Fruit fly (Drosophila melanogaster): ENCODE measurements around the gene TwdlY.

The TwdlY gene

dm6 chrX:16782175-16782916 is 47.6 kb downstream of the TwdlY start (continued):
- TF ChIP-seq abd-A (tag; optimal IDR thresholded peaks at IDR 0.05) (no peak), D (optimal IDR thresholded peaks at IDR 0.05) (no peak), D (GFP tag; optimal IDR thresholded peaks at IDR 0.05) (peak; percentile 35), HmgZ (tag; optimal IDR thresholded peaks at IDR 0.05) (no peak), Ptx1 (GFP tag; IDR thresholded peaks at IDR 0.05) (peak; percentile 68), CG7786 (GFP tag; optimal IDR thresholded peaks at IDR 0.05) (peak; percentile 30), CG12942 (GFP tag; optimal IDR thresholded peaks at IDR 0.05) (peak; percentile 13), CG15479 (GFP tag; optimal IDR thresholded peaks at IDR 0.05) (no peak), CG16863 (GFP tag; optimal IDR thresholded peaks at IDR 0.05) (peak; percentile 53), Sin3A (optimal IDR thresholded peaks at IDR 0.05) (no peak), sens-2 (GFP tag; IDR thresholded peaks at IDR 0.05) (peak; percentile 43; the same call in 1 of the 2 replicates), ato (GFP tag; IDR thresholded peaks at IDR 0.05; ENCODE audit: partially characterized antibody) (no peak), CG31388 (GFP tag; optimal IDR thresholded peaks at IDR 0.05) (no peak), ci (GFP tag; IDR thresholded peaks at IDR 0.05) (0 out of 3 replicates have a peak, but pooled peaks have one; percentile 65), CG31441 (GFP tag; IDR thresholded peaks at IDR 0.05) (0 out of 2 replicates have a peak, but pooled peaks have one; percentile 26), Oli (tag; optimal IDR thresholded peaks at IDR 0.05) (peak; percentile 53), CG4730 (GFP tag; IDR thresholded peaks at IDR 0.05) (peak; percentile 52; the same call in 1 of the 2 replicates), Elba2 (GFP tag; optimal IDR thresholded peaks at IDR 0.05) (no peak), CG15514 (GFP tag; optimal IDR thresholded peaks at IDR 0.05) (peak; percentile 44), CG32532 (GFP tag; IDR thresholded peaks at IDR 0.05) (peak; percentile 71), HLH3B (GFP tag; IDR thresholded peaks at IDR 0.05) (peak; percentile 43; the same call in 1 of the 2 replicates), hth (optimal IDR thresholded peaks at IDR 0.05) (no peak), mld (GFP tag; IDR thresholded peaks at IDR 0.05; ENCODE audit: partially characterized antibody) (no peak; the same call in 2 of the 3 replicates), pb (GFP tag; optimal IDR thresholded peaks at IDR 0.05) (no peak), row (GFP tag; IDR thresholded peaks at IDR 0.05) (peak; percentile 52), oc (tag; optimal IDR thresholded peaks at IDR 0.05) (no peak), CG1024 (GFP tag; IDR thresholded peaks at IDR 0.05) (no peak), nerfin-1 (tag; optimal IDR thresholded peaks at IDR 0.05) (no peak), TFAM (GFP tag; optimal IDR thresholded peaks at IDR 0.05) (no peak), CkIIα-i1 (GFP tag; IDR thresholded peaks at IDR 0.05) (no peak), Ada2b (GFP tag; IDR thresholded peaks at IDR 0.05) (peak; percentile 58), Jarid2 (GFP tag; optimal IDR thresholded peaks at IDR 0.05) (peak; percentile 19), Fer1 (GFP tag; optimal IDR thresholded peaks at IDR 0.05) (peak; percentile 54), CG3838 (GFP tag; optimal IDR thresholded peaks at IDR 0.05) (no peak), luna (GFP tag; optimal IDR thresholded peaks at IDR 0.05) (no peak), CG1603 (tag; optimal IDR thresholded peaks at IDR 0.05) (peak; percentile 17), Xbp1 (GFP tag; optimal IDR thresholded peaks at IDR 0.05) (peak; percentile 63), ranshi (GFP tag; IDR thresholded peaks at IDR 0.05) (0 out of 2 replicates have a peak, but pooled peaks have one; percentile 48), exex (tag; optimal IDR thresholded peaks at IDR 0.05) (no peak), Hey (tag; optimal IDR thresholded peaks at IDR 0.05) (no peak), CG30403 (GFP tag; optimal IDR thresholded peaks at IDR 0.05) (peak; percentile 62), kay (GFP tag; optimal IDR thresholded peaks at IDR 0.05) (peak; percentile 4), CG10979 (tag; optimal IDR thresholded peaks at IDR 0.05) (peak; percentile 34), BEAF-32 (GFP tag; optimal IDR thresholded peaks at IDR 0.05) (no peak), CG9609 (GFP tag; optimal IDR thresholded peaks at IDR 0.05) (peak; percentile 81), CG4820 (GFP tag; optimal IDR thresholded peaks at IDR 0.05) (peak; percentile 37), fd96Cb (tag; optimal IDR thresholded peaks at IDR 0.05) (peak; percentile 42), bab2 (GFP tag; optimal IDR thresholded peaks at IDR 0.05) (no peak), ttk (GFP tag; IDR thresholded peaks at IDR 0.05) (no peak), vnd (GFP tag; IDR thresholded peaks at IDR 0.05; ENCODE audit: partially characterized antibody) (no peak)

Data from whole organism, embryonic.